Worm (Caenorhabditis elegans) whole organism, L2 larva: ENCODE measurements around the gene Y41D4A.6.

ENCODE experiments used
- C34F6.9 ChIP-seq: fragments of 150-350 bp; optimal IDR thresholded peaks from 2 replicates; lab custom pipeline; 2014; ENCODE audit warnings: missing biosample characterization, missing genetic modification characterization
- F13H6.1 ChIP-seq: sonication (generic microtip); optimal IDR thresholded peaks from 2 replicates; lab custom pipeline; 2016; ENCODE audit warnings: missing genetic modification characterization, missing compliant biosample characterization
- R02D3.7 ChIP-seq: fragments of 150-350 bp; optimal IDR thresholded peaks from 2 replicates; lab custom pipeline; 2014; ENCODE audit warnings: missing biosample characterization, missing genetic modification characterization
- Y55F3AM.14 ChIP-seq: fragments of 200-800 bp; sonication (Bioruptor generic); optimal IDR thresholded peaks from 2 replicates; lab custom pipeline; 2018; ENCODE audit warnings: mild to moderate bottlenecking, missing genetic modification characterization, missing compliant biosample characterization
- ZK546.5 ChIP-seq: sonication (generic microtip); optimal IDR thresholded peaks from 2 replicates; lab custom pipeline; 2017; ENCODE audit warnings: missing biosample characterization, missing genetic modification characterization
- aly-2 ChIP-seq: fragments of 150-350 bp; optimal IDR thresholded peaks from 2 replicates; lab custom pipeline; 2014; ENCODE audit warnings: missing biosample characterization, missing genetic modification characterization
- ama-1 ChIP-seq: fragments of 150-350 bp; optimal IDR thresholded peaks from 2 replicates; lab custom pipeline; 2018; ENCODE audit warnings: inconsistent platforms
- blmp-1 ChIP-seq: sonication (generic microtip); optimal IDR thresholded peaks from 2 replicates; lab custom pipeline; 2017; ENCODE audit warnings: missing genetic modification characterization, mild to moderate bottlenecking, missing compliant biosample characterization, antibody characterized with exemption, moderate library complexity; ENCODE audit not compliant: insufficient read depth
- ceh-16 ChIP-seq: fragments of 150-350 bp; optimal IDR thresholded peaks from 2 replicates; lab custom pipeline; 2014; ENCODE audit warnings: missing biosample characterization, missing genetic modification characterization
- ceh-82 ChIP-seq: fragments of 150-350 bp; optimal IDR thresholded peaks from 2 replicates; lab custom pipeline; 2014; ENCODE audit warnings: missing biosample characterization, missing genetic modification characterization
- crh-2 ChIP-seq: sonication (generic microtip); optimal IDR thresholded peaks from 2 replicates; lab custom pipeline; 2017; ENCODE audit warnings: missing biosample characterization, missing genetic modification characterization
- dmd-4 ChIP-seq: sonication (generic microtip); optimal IDR thresholded peaks from 2 replicates; lab custom pipeline; 2017; ENCODE audit warnings: missing biosample characterization, missing genetic modification characterization
- egl-27 ChIP-seq: sonication (generic microtip); optimal IDR thresholded peaks from 3 replicates; lab custom pipeline; 2017; ENCODE audit warnings: missing biosample characterization, missing genetic modification reagents, missing genetic modification characterization
- elt-1 ChIP-seq: fragments of 150-350 bp; optimal IDR thresholded peaks from 2 replicates; lab custom pipeline; 2014; ENCODE audit warnings: missing biosample characterization, missing genetic modification characterization
- elt-3 ChIP-seq: sonication (generic microtip); optimal IDR thresholded peaks from 2 replicates; lab custom pipeline; 2017; ENCODE audit warnings: missing biosample characterization, missing genetic modification characterization
- fos-1 ChIP-seq: fragments of 150-350 bp; optimal IDR thresholded peaks from 2 replicates; lab custom pipeline; 2014; ENCODE audit warnings: missing biosample characterization, missing genetic modification characterization
- gmeb-1 ChIP-seq: fragments of 150-350 bp; optimal IDR thresholded peaks from 2 replicates; lab custom pipeline; 2014; ENCODE audit warnings: missing biosample characterization, missing genetic modification characterization
- lin-11 ChIP-seq: fragments of 150-350 bp; sonication (generic microtip); optimal IDR thresholded peaks from 2 replicates; lab custom pipeline; 2014; ENCODE audit warnings: missing biosample characterization, missing genetic modification characterization, inconsistent platforms, mixed read lengths
- lin-13 ChIP-seq: fragments of 150-350 bp; optimal IDR thresholded peaks from 2 replicates; lab custom pipeline; 2014; ENCODE audit warnings: missing biosample characterization, missing genetic modification reagents, missing genetic modification characterization
- lin-39 ChIP-seq: fragments of 150-350 bp; optimal IDR thresholded peaks from 2 replicates; lab custom pipeline; 2014; ENCODE audit warnings: missing biosample characterization, missing genetic modification reagents, missing genetic modification characterization
- lsy-2 ChIP-seq, 2 experiments: fragments of 150-350 bp in 1 of 2; sonication (generic microtip) in 1 of 2; optimal IDR thresholded peaks; 2 replicates each; lab custom pipeline; 2014 to 2017; ENCODE audit warnings: missing biosample characterization in 2 of 2, missing genetic modification characterization in 2 of 2
- mab-5 ChIP-seq: fragments of 150-350 bp; optimal IDR thresholded peaks from 2 replicates; lab custom pipeline; 2014; ENCODE audit warnings: missing biosample characterization, missing genetic modification characterization
- mbf-1 ChIP-seq: sonication (generic microtip); optimal IDR thresholded peaks from 2 replicates; lab custom pipeline; 2017; ENCODE audit warnings: missing biosample characterization, missing genetic modification characterization
- mdl-1 ChIP-seq, 2 experiments: fragments of 150-350 bp in 1 of 2; sonication (generic microtip) in 1 of 2; optimal IDR thresholded peaks; 2 replicates each; lab custom pipeline; 2017; ENCODE audit warnings: missing biosample characterization in 2 of 2, missing genetic modification characterization in 2 of 2
- nhr-10 ChIP-seq: sonication (generic microtip); optimal IDR thresholded peaks from 2 replicates; lab custom pipeline; 2017; ENCODE audit warnings: missing biosample characterization, missing genetic modification characterization
- nhr-11 ChIP-seq: fragments of 150-350 bp; optimal IDR thresholded peaks from 2 replicates; lab custom pipeline; 2014; ENCODE audit warnings: missing biosample characterization, missing genetic modification characterization
- nhr-12 ChIP-seq: fragments of 150-350 bp; optimal IDR thresholded peaks from 2 replicates; lab custom pipeline; 2014; ENCODE audit warnings: missing biosample characterization, missing genetic modification characterization
- nhr-129 ChIP-seq: fragments of 150-350 bp; optimal IDR thresholded peaks from 2 replicates; lab custom pipeline; 2014; ENCODE audit warnings: missing biosample characterization, missing genetic modification characterization
- nhr-21 ChIP-seq: fragments of 150-350 bp; optimal IDR thresholded peaks from 2 replicates; lab custom pipeline; 2014; ENCODE audit warnings: missing biosample characterization, missing genetic modification characterization
- nhr-23 ChIP-seq: fragments of 150-350 bp; optimal IDR thresholded peaks from 2 replicates; lab custom pipeline; 2014; ENCODE audit warnings: missing biosample characterization, missing genetic modification reagents, missing genetic modification characterization
- nhr-237 ChIP-seq: fragments of 150-350 bp; optimal IDR thresholded peaks from 2 replicates; lab custom pipeline; 2014; ENCODE audit warnings: missing biosample characterization, missing genetic modification characterization
- nhr-25 ChIP-seq: fragments of 150-350 bp; sonication (generic microtip); optimal IDR thresholded peaks from 3 replicates; lab custom pipeline; 2014; ENCODE audit warnings: missing biosample characterization, missing genetic modification characterization
- nhr-6 ChIP-seq: fragments of 150-350 bp; optimal IDR thresholded peaks from 2 replicates; lab custom pipeline; 2014; ENCODE audit warnings: missing biosample characterization, missing genetic modification characterization
- nhr-77 ChIP-seq: fragments of 150-350 bp; optimal IDR thresholded peaks from 2 replicates; lab custom pipeline; 2014; ENCODE audit warnings: missing biosample characterization, missing genetic modification characterization
- peb-1 ChIP-seq: fragments of 150-350 bp; optimal IDR thresholded peaks from 2 replicates; lab custom pipeline; 2014; ENCODE audit warnings: missing biosample characterization, missing genetic modification characterization
- sem-4 ChIP-seq: fragments of 150-350 bp; optimal IDR thresholded peaks from 2 replicates; lab custom pipeline; 2014; ENCODE audit warnings: missing biosample characterization, missing genetic modification reagents, missing genetic modification characterization
- skn-1 ChIP-seq: sonication (generic microtip); optimal IDR thresholded peaks from 2 replicates; lab custom pipeline; 2017; ENCODE audit warnings: missing biosample characterization, missing genetic modification characterization
- sma-3 ChIP-seq: sonication (generic microtip); optimal IDR thresholded peaks from 2 replicates; lab custom pipeline; 2016; ENCODE audit warnings: missing genetic modification reagents, missing genetic modification characterization, missing compliant biosample characterization
- sma-9 ChIP-seq, 2 experiments: fragments of 150-350 bp in 1 of 2; sonication (generic microtip) in 1 of 2; optimal IDR thresholded peaks; 2 replicates each; lab custom pipeline; 2014 to 2016; ENCODE audit warnings: missing genetic modification characterization in 2 of 2, mild to moderate bottlenecking in 1 of 2, missing biosample characterization in 1 of 2, missing compliant biosample characterization in 1 of 2, missing genetic modification reagents in 1 of 2, moderate library complexity in 1 of 2
- snpc-4 ChIP-seq: fragments of 150-350 bp; optimal IDR thresholded peaks from 2 replicates; lab custom pipeline; 2014; ENCODE audit warnings: missing biosample characterization, missing genetic modification characterization
- unc-39 ChIP-seq: fragments of 150-350 bp; optimal IDR thresholded peaks from 2 replicates; lab custom pipeline; 2014; ENCODE audit warnings: missing biosample characterization, missing genetic modification characterization
- unc-55 ChIP-seq: fragments of 150-350 bp; sonication (generic microtip); optimal IDR thresholded peaks from 3 replicates; lab custom pipeline; 2014; ENCODE audit warnings: missing biosample characterization, missing genetic modification reagents, missing genetic modification characterization
- unc-62 ChIP-seq: fragments of 150-350 bp; optimal IDR thresholded peaks from 2 replicates; lab custom pipeline; 2014; ENCODE audit warnings: missing biosample characterization, missing genetic modification reagents, missing genetic modification characterization
- zag-1 ChIP-seq: fragments of 150-350 bp; optimal IDR thresholded peaks from 2 replicates; lab custom pipeline; 2014; ENCODE audit warnings: missing biosample characterization, missing genetic modification characterization
- ztf-11 ChIP-seq: sonication (generic microtip); optimal IDR thresholded peaks from 2 replicates; lab custom pipeline; 2017; ENCODE audit warnings: missing biosample characterization, missing genetic modification characterization
- ztf-4 ChIP-seq: fragments of 150-350 bp; optimal IDR thresholded peaks from 2 replicates; lab custom pipeline; 2014; ENCODE audit warnings: missing biosample characterization, missing genetic modification characterization

The Y41D4A.6 gene

ce11 chrIV:1769074-1769473, 23.8 kb upstream of the Y41D4A.6 start:
- no peak for TF ChIP-seq nhr-25 (tag; lab: Kevin White, UChicago)
- TF ChIP-seq zag-1 (tag; lab: Kevin White, UChicago): no peak
- no peak for TF ChIP-seq lin-13 (GFP tag; lab: Kevin White, UChicago)
- no peak for TF ChIP-seq Y55F3AM.14 (GFP tag; lab: Kevin White, UChicago)
- no peak for TF ChIP-seq nhr-11 (tag; lab: Kevin White, UChicago)
- TF ChIP-seq ZK546.5 (tag; lab: Kevin White, UChicago): no peak
- TF ChIP-seq fos-1 (tag; lab: Kevin White, UChicago): no peak
- no peak for TF ChIP-seq unc-39 (tag; lab: Kevin White, UChicago)
- TF ChIP-seq elt-3 (tag; lab: Kevin White, UChicago): no peak
- no peak for TF ChIP-seq gmeb-1 (tag; lab: Kevin White, UChicago)
- TF ChIP-seq F13H6.1 (tag; lab: Kevin White, UChicago): no peak
- no peak for TF ChIP-seq nhr-129
- TF ChIP-seq ceh-82 (tag; lab: Kevin White, UChicago): no peak
- TF ChIP-seq elt-1 (tag; lab: Kevin White, UChicago): no peak
- TF ChIP-seq nhr-21 (tag; lab: Kevin White, UChicago): no peak
- TF ChIP-seq ztf-11 (tag; lab: Kevin White, UChicago): no peak
- TF ChIP-seq nhr-77 (tag; lab: Kevin White, UChicago): no peak
- TF ChIP-seq lin-39: no peak
- no peak for TF ChIP-seq nhr-237
- TF ChIP-seq nhr-23 (tag; lab: Kevin White, UChicago): no peak
- TF ChIP-seq, all 48 proteins: peak for 0

- TF ChIP-seq F13H6.1 (tag; lab: Kevin White, UChicago): no peak
- no peak for TF ChIP-seq nhr-6 (tag; lab: Kevin White, UChicago)
Observed at ce11 chrIV:1768288-1768687, 23.0 kb upstream of the Y41D4A.6 start, which contains the start of gene col-108. Gene col-108, plus strand, starts transcription at chrIV:1768588.

ce11 chrIV:1765954-1766353, 20.7 kb upstream of the Y41D4A.6 start:
- TF ChIP-seq peb-1 (no peak), nhr-6 (tag; lab: Kevin White, UChicago) (no peak), nhr-10 (tag; lab: Kevin White, UChicago) (no peak), nhr-21 (tag; lab: Kevin White, UChicago) (no peak), nhr-77 (tag; lab: Kevin White, UChicago) (no peak), nhr-25 (tag; lab: Kevin White, UChicago) (no peak), sma-3 (GFP tag; lab: Kevin White, UChicago) (no peak), ztf-4 (tag; lab: Kevin White, UChicago) (no peak), ceh-82 (tag; lab: Kevin White, UChicago) (no peak), aly-2 (tag; lab: Kevin White, UChicago) (no peak), lin-13 (GFP tag; lab: Kevin White, UChicago) (no peak), ama-1 (lab: Kevin White, UChicago) (no peak), Y55F3AM.14 (GFP tag; lab: Kevin White, UChicago) (no peak), ZK546.5 (tag; lab: Kevin White, UChicago) (no peak), mab-5 (tag; lab: Kevin White, UChicago) (no peak), nhr-12 (tag; lab: Kevin White, UChicago) (no peak), nhr-11 (tag; lab: Kevin White, UChicago) (no peak), lin-11 (tag; lab: Kevin White, UChicago) (peak; percentile 3), egl-27 (peak; percentile 15), unc-39 (tag; lab: Kevin White, UChicago) (no peak), crh-2 (no peak), unc-55 (GFP tag; lab: Kevin White, UChicago) (no peak), zag-1 (tag; lab: Kevin White, UChicago) (peak; percentile 21), R02D3.7 (tag; lab: Kevin White, UChicago) (no peak), blmp-1 (tag; lab: Kevin White, UChicago) (no peak), sma-9 (GFP tag; optimal IDR thresholded peaks at IDR 0.05; lab: Kevin White, UChicago) (peak; percentile 66), sma-9 (tag; optimal IDR thresholded peaks at IDR 0.05; lab: Kevin White, UChicago) (no peak), ceh-16 (tag; lab: Kevin White, UChicago) (no peak), snpc-4 (tag; lab: Kevin White, UChicago) (no peak), ztf-11 (tag; lab: Kevin White, UChicago) (no peak), nhr-23 (tag; lab: Kevin White, UChicago) (no peak), nhr-129 (peak; percentile 27), mbf-1 (tag; lab: Kevin White, UChicago) (no peak), lsy-2 (tag; optimal IDR thresholded peaks at IDR 0.05; lab: Kevin White, UChicago) (peak in 1 of 2 experiments; percentile 54), skn-1 (tag; lab: Kevin White, UChicago) (no peak), gmeb-1 (tag; lab: Kevin White, UChicago) (no peak), nhr-237 (no peak), unc-62 (GFP tag; lab: Kevin White, UChicago) (no peak), fos-1 (tag; lab: Kevin White, UChicago) (no peak), mdl-1 (tag; optimal IDR thresholded peaks at IDR 0.05; lab: Kevin White, UChicago) (peak in 1 of 2 experiments; percentile 46), dmd-4 (tag; lab: Kevin White, UChicago) (no peak), C34F6.9 (tag; lab: Kevin White, UChicago) (peak; percentile 58), elt-1 (tag; lab: Kevin White, UChicago) (no peak), elt-3 (tag; lab: Kevin White, UChicago) (no peak), F13H6.1 (tag; lab: Kevin White, UChicago) (peak; percentile 56), lin-39 (no peak), sem-4 (peak; percentile 71)
